Worm (Caenorhabditis elegans) whole organism, midembryonic: ENCODE measurements around the gene Y6E2A.5.

ENCODE experiments used
- T22C8.4 ChIP-seq: fragments of 200-800 bp; sonication (Bioruptor generic); IDR thresholded peaks from 2 replicates; pipeline ENCODE4 v1.3.6; 2022; ENCODE audit warnings: missing genetic modification characterization, missing compliant biosample characterization
- flt-1 ChIP-seq: fragments of 200-800 bp; sonication (Bioruptor generic); IDR thresholded peaks from 2 replicates; pipeline ENCODE4 v1.3.6; 2022; ENCODE audit warnings: missing genetic modification characterization, missing compliant biosample characterization
- klf-2 ChIP-seq: fragments of 200-800 bp; sonication (Bioruptor generic); conservative IDR thresholded peaks from 2 replicates; pipeline ENCODE4 v1.3.6; 2022; ENCODE audit warnings: missing genetic modification reagents, missing genetic modification characterization, missing compliant biosample characterization
- med-1 ChIP-seq: sonication (generic microtip); optimal IDR thresholded peaks from 2 replicates; lab custom pipeline; 2017; ENCODE audit warnings: missing genetic modification characterization, mild to moderate bottlenecking, missing compliant biosample characterization, antibody characterized with exemption, missing genetic modification reagents; ENCODE audit not compliant: insufficient read depth
- ref-1 ChIP-seq: fragments of 200-800 bp; sonication (Bioruptor generic); conservative IDR thresholded peaks from 2 replicates; pipeline ENCODE4 v1.3.6; 2022; ENCODE audit warnings: missing genetic modification reagents, missing genetic modification characterization, missing compliant biosample characterization
- tab-1 ChIP-seq: fragments of 200-800 bp; sonication (Bioruptor generic); IDR thresholded peaks from 2 replicates; pipeline ENCODE4 v1.3.6; 2022; ENCODE audit warnings: missing genetic modification characterization, missing compliant biosample characterization
- ztf-23 ChIP-seq: fragments of 200-800 bp; sonication (Bioruptor generic); IDR thresholded peaks from 2 replicates; pipeline ENCODE4 v1.3.6; 2022; ENCODE audit warnings: missing genetic modification reagents, missing genetic modification characterization, missing compliant biosample characterization
- ztf-29 ChIP-seq: fragments of 200-800 bp; sonication (Bioruptor generic); IDR thresholded peaks from 2 replicates; pipeline ENCODE4 v1.3.6; 2022; ENCODE audit warnings: missing genetic modification reagents, missing genetic modification characterization, missing compliant biosample characterization

ce11 chrV:15666718-15667117 is 51.7 kb downstream of the Y6E2A.5 start:
- TF ChIP-seq T22C8.4 (GFP tag; lab: Robert Waterston, UW): no peak
- no peak for TF ChIP-seq ztf-29
- no peak for TF ChIP-seq klf-2
- TF ChIP-seq tab-1 (GFP tag; lab: Robert Waterston, UW): no peak
- TF ChIP-seq med-1 (GFP tag; lab: Kevin White, UChicago): no peak
- no peak for TF ChIP-seq flt-1 (GFP tag; lab: Robert Waterston, UW)
- TF ChIP-seq ref-1 (GFP tag; lab: Robert Waterston, UW): no peak
- TF ChIP-seq ztf-23 (GFP tag; lab: Robert Waterston, UW): no peak
